Worm (Caenorhabditis elegans): ENCODE results near the gene clec-199.

clec-199 gene

DNA sequence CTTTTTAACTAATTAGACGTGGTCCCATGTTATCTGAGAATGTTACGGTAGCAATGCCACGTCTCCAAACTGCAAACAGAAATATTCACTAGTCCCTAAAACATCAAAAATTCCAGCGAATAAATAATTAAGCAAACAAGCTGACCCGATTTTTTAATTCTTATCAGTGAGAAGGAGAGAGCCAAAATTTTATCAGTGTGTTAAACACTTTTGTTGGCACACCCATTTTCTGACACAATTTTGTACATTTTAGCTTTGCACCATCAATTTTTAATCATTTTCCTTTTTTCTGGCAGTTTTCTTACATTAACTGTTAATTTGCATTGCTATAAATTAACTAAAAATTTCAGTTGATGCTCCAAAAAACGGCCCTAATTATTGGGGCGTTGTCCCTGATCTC, 31.2 kb upstream of the clec-199 start, which contains the start of gene C49C3.4:
TSS of gene C49C3.4 (plus strand) at position 351 of the 400 bp plus-strand sequence.
- TF ChIP-seq ztf-1 (GFP tag; conservative IDR thresholded peaks at IDR 0.05) (no peak), sem-4 (tag; optimal IDR thresholded peaks at IDR 0.05) (no peak), nhr-23 (tag; optimal IDR thresholded peaks at IDR 0.05) (no peak), fos-1 (tag; optimal IDR thresholded peaks at IDR 0.05) (peak; percentile 76), lin-11 (tag; optimal IDR thresholded peaks at IDR 0.05) (no peak), nhr-11 (tag; optimal IDR thresholded peaks at IDR 0.05) (no peak), mbf-1 (tag; optimal IDR thresholded peaks at IDR 0.05) (no peak), ceh-16 (tag; optimal IDR thresholded peaks at IDR 0.05) (no peak)

DNA sequence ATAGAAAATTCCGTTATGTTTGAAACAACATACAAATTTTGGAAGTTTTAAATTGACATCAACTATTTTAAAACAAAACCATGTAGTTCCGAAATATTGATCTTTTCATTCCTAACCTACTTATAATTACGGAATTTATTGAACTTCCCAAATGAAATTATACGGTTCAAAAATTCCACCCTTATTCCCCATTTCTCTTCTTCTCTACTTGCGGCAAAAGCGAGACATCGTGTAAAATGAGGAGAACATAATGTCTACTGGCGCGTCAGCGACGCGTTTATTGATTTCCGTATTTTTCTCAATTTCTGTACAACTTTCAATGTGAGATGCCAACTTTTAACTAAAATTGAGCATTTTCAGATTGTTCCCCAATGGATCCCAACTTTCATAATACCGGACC, 22.9 kb upstream of the clec-199 start, which contains the start of gene ceh-88:
TSS of gene ceh-88 (plus strand) at position 355 of the 400 bp plus-strand sequence.
- TF ChIP-seq C34F6.9 (tag; optimal IDR thresholded peaks at IDR 0.05) (peak; percentile 37), sem-4 (tag; optimal IDR thresholded peaks at IDR 0.05) (no peak)

DNA sequence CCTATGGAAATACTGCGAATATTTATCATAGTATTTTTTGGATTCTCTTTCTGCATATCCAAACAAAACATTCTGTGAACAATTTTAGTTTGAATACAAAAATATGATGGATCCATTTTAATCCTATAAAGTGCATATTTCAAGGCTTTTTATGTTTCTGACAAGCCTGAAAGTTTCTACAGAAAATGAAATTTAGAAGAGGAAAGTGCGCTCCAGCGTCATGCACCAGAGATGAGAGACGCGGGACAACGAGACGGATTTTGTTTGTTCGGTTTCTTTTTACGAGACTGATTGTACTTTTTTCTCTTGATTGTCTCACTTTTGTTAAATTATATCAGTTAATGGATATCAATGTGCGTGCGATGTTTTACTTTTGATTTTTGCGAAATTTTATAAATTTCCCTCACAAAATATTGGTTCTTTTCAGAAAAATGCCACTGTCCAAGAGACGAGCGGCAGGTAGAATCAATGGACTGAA, 20.5 kb upstream of the clec-199 start, which contains the start of gene C49C3.6:
TSS of gene C49C3.6 (plus strand) at position 428 of the 478 bp plus-strand sequence.
- peak; percentile 31 for TF ChIP-seq C34F6.9 (tag; optimal IDR thresholded peaks at IDR 0.05)
- no peak for TF ChIP-seq mdl-1 (tag; optimal IDR thresholded peaks at IDR 0.05)
- TF ChIP-seq alr-1 (tag; optimal IDR thresholded peaks at IDR 0.05): no peak
- TF ChIP-seq nhr-25 (tag; optimal IDR thresholded peaks at IDR 0.05): peak; percentile 12
- no peak for TF ChIP-seq mab-5 (tag; optimal IDR thresholded peaks at IDR 0.05)
- no peak for TF ChIP-seq ceh-82 (tag; optimal IDR thresholded peaks at IDR 0.05)
- no peak for TF ChIP-seq lin-39 (tag; optimal IDR thresholded peaks at IDR 0.05)
- TF ChIP-seq sem-4 (tag; optimal IDR thresholded peaks at IDR 0.05): no peak
- peak; percentile 29 for TF ChIP-seq unc-55 (GFP tag; optimal IDR thresholded peaks at IDR 0.05)
- TF ChIP-seq lsy-2 (tag; optimal IDR thresholded peaks at IDR 0.05): peak in 1 of 2 experiments; percentile 36
- peak; percentile 14 for TF ChIP-seq lin-13 (GFP tag; optimal IDR thresholded peaks at IDR 0.05)

DNA sequence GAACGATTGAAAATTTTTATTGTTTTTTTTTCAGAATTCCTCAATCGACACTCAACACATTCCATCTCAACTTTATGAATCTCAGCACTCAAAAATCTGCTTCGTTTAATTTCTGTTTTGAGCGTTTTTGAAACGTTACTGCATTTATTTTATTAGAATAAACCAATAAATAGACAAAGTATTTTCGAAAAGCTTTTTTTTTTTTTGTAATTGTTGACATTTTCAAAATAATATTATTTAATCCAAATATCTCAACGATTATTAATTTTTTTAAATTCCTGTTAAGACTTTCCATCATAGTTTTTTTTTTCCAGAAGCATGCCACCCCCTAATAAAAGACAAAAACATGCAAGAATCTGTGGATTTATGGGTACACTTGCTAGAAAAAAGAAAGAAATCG, 19.4 kb upstream of the clec-199 start, which contains the start of gene C49C3.7:
TSS of gene C49C3.7 (plus strand) at position 301 of the 400 bp plus-strand sequence.
- no peak for TF ChIP-seq sma-9 (GFP tag; optimal IDR thresholded peaks at IDR 0.05)
- TF ChIP-seq sma-9 (tag; optimal IDR thresholded peaks at IDR 0.05): no peak
- TF ChIP-seq nhr-10 (tag; optimal IDR thresholded peaks at IDR 0.05): no peak
- TF ChIP-seq alr-1 (tag; optimal IDR thresholded peaks at IDR 0.05): no peak
- no peak for TF ChIP-seq zag-1 (tag; optimal IDR thresholded peaks at IDR 0.05)
- TF ChIP-seq R02D3.7 (tag; optimal IDR thresholded peaks at IDR 0.05): no peak
- TF ChIP-seq egl-27 (tag; optimal IDR thresholded peaks at IDR 0.05): no peak
- no peak for TF ChIP-seq ceh-82 (tag; optimal IDR thresholded peaks at IDR 0.05)
- no peak for TF ChIP-seq nhr-25 (tag; optimal IDR thresholded peaks at IDR 0.05)
- TF ChIP-seq fos-1 (tag; optimal IDR thresholded peaks at IDR 0.05): no peak
- TF ChIP-seq ZK546.5 (tag; optimal IDR thresholded peaks at IDR 0.05): no peak
- TF ChIP-seq lin-39 (tag; optimal IDR thresholded peaks at IDR 0.05): no peak

DNA sequence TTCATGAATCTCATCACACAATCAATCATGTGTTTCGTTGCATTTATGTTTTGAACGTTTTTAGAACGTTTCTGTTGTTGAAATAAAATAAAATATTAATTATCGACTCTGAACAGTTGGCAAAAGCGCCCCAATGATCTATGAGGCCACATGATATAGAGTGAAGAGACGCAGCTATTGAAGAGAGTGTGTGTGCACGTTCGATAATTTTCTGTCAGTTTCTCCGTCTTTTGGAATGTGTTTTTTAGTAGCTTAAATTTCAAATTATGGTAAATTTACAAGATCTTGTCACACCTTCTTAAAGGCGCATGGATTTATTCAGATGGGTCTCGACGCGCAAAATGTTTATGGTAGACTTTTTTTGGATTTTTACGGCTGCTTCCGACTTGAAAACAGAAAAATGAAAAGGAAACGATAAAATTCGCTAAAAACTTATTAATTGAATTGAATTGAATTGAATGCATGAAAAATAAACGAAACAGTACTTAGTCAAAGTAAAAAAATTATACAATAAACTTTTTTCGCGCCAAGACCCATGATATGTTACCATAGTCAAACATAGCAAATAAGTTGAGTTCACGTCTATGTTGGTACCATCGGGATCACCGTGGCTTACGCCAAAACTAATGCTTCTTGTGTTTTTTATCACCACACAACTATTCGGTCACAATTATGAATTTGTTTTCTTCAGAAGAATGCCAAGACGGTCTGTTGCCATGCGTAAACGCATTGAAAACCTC, 18.0 kb upstream of the clec-199 start, which contains the start of gene C49C3.15:
TSS of gene C49C3.15 (plus strand) at position 690 of the 740 bp plus-strand sequence.
- TF ChIP-seq C34F6.9 (tag; optimal IDR thresholded peaks at IDR 0.05) (peak; percentile 73), aly-2 (tag; optimal IDR thresholded peaks at IDR 0.05) (no peak), unc-55 (GFP tag; optimal IDR thresholded peaks at IDR 0.05) (peak; percentile 61), nhr-129 (tag; optimal IDR thresholded peaks at IDR 0.05) (peak; percentile 41), snpc-4 (tag; optimal IDR thresholded peaks at IDR 0.05) (no peak), mbf-1 (tag; optimal IDR thresholded peaks at IDR 0.05) (no peak), lsy-2 (tag; optimal IDR thresholded peaks at IDR 0.05) (peak in 1 of 2 experiments; percentile 65), zag-1 (tag; optimal IDR thresholded peaks at IDR 0.05) (no peak), crh-2 (tag; optimal IDR thresholded peaks at IDR 0.05) (peak; percentile 62), ceh-82 (tag; optimal IDR thresholded peaks at IDR 0.05) (no peak), unc-39 (tag; optimal IDR thresholded peaks at IDR 0.05) (no peak)

DNA sequence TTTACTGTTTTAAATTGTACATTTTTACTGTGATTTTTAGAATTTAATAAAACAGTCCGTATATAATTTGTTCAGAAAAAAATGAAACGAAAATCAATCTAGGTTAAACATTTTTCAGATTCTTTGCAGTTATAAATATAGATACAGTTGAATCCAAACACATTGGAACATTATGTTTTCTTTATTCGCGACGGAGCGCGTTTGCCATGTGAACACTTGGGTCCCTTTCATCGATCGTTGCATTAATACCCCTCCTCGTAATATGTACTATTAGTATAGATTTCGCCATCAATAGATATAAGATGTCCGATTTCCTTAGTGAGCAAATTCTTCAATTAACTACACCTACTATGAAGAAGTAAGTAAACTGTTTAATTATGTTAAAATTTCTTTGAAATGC, 16.7 kb upstream of the clec-199 start, which contains the start of gene C49C3.8:
TSS of gene C49C3.8 (plus strand) at position 173 of the 400 bp plus-strand sequence.
- TF ChIP-seq mab-5 (tag; optimal IDR thresholded peaks at IDR 0.05): no peak
- no peak for TF ChIP-seq lin-11 (tag; optimal IDR thresholded peaks at IDR 0.05)
- TF ChIP-seq dmd-4 (tag; optimal IDR thresholded peaks at IDR 0.05): no peak
- peak; percentile 61 for TF ChIP-seq C34F6.9 (tag; optimal IDR thresholded peaks at IDR 0.05)
- TF ChIP-seq unc-55 (GFP tag; optimal IDR thresholded peaks at IDR 0.05): peak; percentile 54
- TF ChIP-seq nhr-129 (tag; optimal IDR thresholded peaks at IDR 0.05): peak; percentile 8
- TF ChIP-seq elt-3 (tag; optimal IDR thresholded peaks at IDR 0.05): no peak
